Fruit fly (Drosophila melanogaster): ENCODE measurements around the gene Naa40.

The Naa40 gene

dm6 chr3R:29755248-29755647 is 30.5 kb upstream of the Naa40 start (continued):
- TF ChIP-seq Fer1 (GFP tag; optimal IDR thresholded peaks at IDR 0.05): no peak
- TF ChIP-seq otp (GFP tag; IDR thresholded peaks at IDR 0.05): peak; percentile 50; the same call in 1 of the 3 replicates
- peak; percentile 3 for TF ChIP-seq grau (tag; optimal IDR thresholded peaks at IDR 0.05)
- no peak for TF ChIP-seq ftz-f1 (GFP tag; optimal IDR thresholded peaks at IDR 0.05)
- TF ChIP-seq ase (GFP tag; IDR thresholded peaks at IDR 0.05): peak; percentile 61; the same call in 2 of the 3 replicates
- peak; percentile 17 for TF ChIP-seq ewg (GFP tag; optimal IDR thresholded peaks at IDR 0.05)
- no peak for TF ChIP-seq Sox100B (GFP tag; optimal IDR thresholded peaks at IDR 0.05)
- TF ChIP-seq Scr (GFP tag; IDR thresholded peaks at IDR 0.05; ENCODE audit: partially characterized antibody): no peak
- TF ChIP-seq Med (GFP tag): peak; percentile 55
- no peak for TF ChIP-seq CG2875 (GFP tag; optimal IDR thresholded peaks at IDR 0.05)
- TF ChIP-seq esg (GFP tag; conservative IDR thresholded peaks at IDR 0.05): 0 out of 2 replicates have a peak, but pooled peaks have one; percentile 21
- peak; percentile 45; the same call in 1 of the 2 replicates for TF ChIP-seq Awh (GFP tag; IDR thresholded peaks at IDR 0.05)
- TF ChIP-seq Mrtf (GFP tag; IDR thresholded peaks at IDR 0.05): peak; percentile 32; the same call in 1 of the 3 replicates
- no peak for TF ChIP-seq Bteb2 (GFP tag; optimal IDR thresholded peaks at IDR 0.05)
- TF ChIP-seq CG9817 (tag; optimal IDR thresholded peaks at IDR 0.05): peak; percentile 32
- TF ChIP-seq CG34376 (GFP tag; optimal IDR thresholded peaks at IDR 0.05): no peak
- no peak for TF ChIP-seq CG7928 (GFP tag; optimal IDR thresholded peaks at IDR 0.05)
- peak; percentile 48; the same call in 1 of the 2 replicates for TF ChIP-seq Rfx (GFP tag; IDR thresholded peaks at IDR 0.05)
- TF ChIP-seq CG10431 (GFP tag; optimal IDR thresholded peaks at IDR 0.05): no peak
- TF ChIP-seq phol (tag; optimal IDR thresholded peaks at IDR 0.05): peak; percentile 9
- no peak for TF ChIP-seq p53 (GFP tag; optimal IDR thresholded peaks at IDR 0.05)
- peak; percentile 63 for TF ChIP-seq vvl (GFP tag; IDR thresholded peaks at IDR 0.05)
- TF ChIP-seq cad (GFP tag; optimal IDR thresholded peaks at IDR 0.05): no peak
- no peak for TF ChIP-seq CG2116 (GFP tag; optimal IDR thresholded peaks at IDR 0.05)
- no peak for TF ChIP-seq Nf-YB (GFP tag; optimal IDR thresholded peaks at IDR 0.05)
- TF ChIP-seq Abd-B (GFP tag; optimal IDR thresholded peaks at IDR 0.05): no peak
- TF ChIP-seq Rx (GFP tag; IDR thresholded peaks at IDR 0.05): peak; percentile 56; the same call in 1 of the 2 replicates
- peak; percentile 53; the same call in 1 of the 3 replicates for TF ChIP-seq H15 (GFP tag; IDR thresholded peaks at IDR 0.05)
- TF ChIP-seq ara (GFP tag; IDR thresholded peaks at IDR 0.05): peak; percentile 34; the same call in 1 of the 2 replicates
- peak; percentile 87 for TF ChIP-seq Drgx (GFP tag; IDR thresholded peaks at IDR 0.05)
- no peak for TF ChIP-seq prd (optimal IDR thresholded peaks at IDR 0.05)
- peak; percentile 46; the same call in 1 of the 3 replicates for TF ChIP-seq prd (GFP tag; IDR thresholded peaks at IDR 0.05)
- 0 out of 3 replicates have a peak, but pooled peaks have one; percentile 26 for TF ChIP-seq CG7357 (GFP tag; IDR thresholded peaks at IDR 0.05)
- no peak for TF ChIP-seq Pdp1 (GFP tag; optimal IDR thresholded peaks at IDR 0.05)
- TF ChIP-seq CG13424 (tag; optimal IDR thresholded peaks at IDR 0.05): peak; percentile 30
- TF ChIP-seq CG7372 (GFP tag; IDR thresholded peaks at IDR 0.05): 0 out of 2 replicates have a peak, but pooled peaks have one; percentile 42
- TF ChIP-seq CG14441 (GFP tag; IDR thresholded peaks at IDR 0.05): peak; percentile 66
- peak; percentile 32 for TF ChIP-seq Ets65A (GFP tag)
- 0 out of 2 replicates have a peak, but pooled peaks have one; percentile 22 for TF ChIP-seq chm (GFP tag; IDR thresholded peaks at IDR 0.05)
- TF ChIP-seq CG10979 (tag; optimal IDR thresholded peaks at IDR 0.05): peak; percentile 20
- peak; percentile 37 for TF ChIP-seq CG17359 (tag; optimal IDR thresholded peaks at IDR 0.05)
- TF ChIP-seq CG12659 (GFP tag; optimal IDR thresholded peaks at IDR 0.05): peak; percentile 1
- no peak for TF ChIP-seq CrebB (tag; optimal IDR thresholded peaks at IDR 0.05)
- 0 out of 2 replicates have a peak, but pooled peaks have one; percentile 9 for TF ChIP-seq CG5953 (GFP tag; IDR thresholded peaks at IDR 0.05)
- TF ChIP-seq H2.0 (GFP tag; IDR thresholded peaks at IDR 0.05): no peak
- TF ChIP-seq ci (GFP tag; IDR thresholded peaks at IDR 0.05): peak; percentile 68
- peak; percentile 29; the same call in 1 of the 4 replicates for TF ChIP-seq Gug (GFP tag; IDR thresholded peaks at IDR 0.05)
- TF ChIP-seq ttk (GFP tag; IDR thresholded peaks at IDR 0.05): 0 out of 2 replicates have a peak, but pooled peaks have one; percentile 28
- TF ChIP-seq CG42726 (GFP tag; IDR thresholded peaks at IDR 0.05; ENCODE audit: partially characterized antibody): no peak
- TF ChIP-seq z (GFP tag; IDR thresholded peaks at IDR 0.05): 0 out of 3 replicates have a peak, but pooled peaks have one; percentile 18
- peak; percentile 67 for TF ChIP-seq sisA (GFP tag; IDR thresholded peaks at IDR 0.05)
